Worm (Caenorhabditis elegans) whole organism, young adult: ENCODE measurements around the gene K02F3.9.

ENCODE experiments used
- B0035.1 ChIP-seq: sonication (generic microtip); optimal IDR thresholded peaks from 2 replicates; lab custom pipeline; 2016; ENCODE audit warnings: missing genetic modification characterization, mild to moderate bottlenecking, missing compliant biosample characterization, missing genotype, missing genetic modification reagents
- C06A6.2 ChIP-seq: fragments of 200-800 bp; sonication (Bioruptor generic); conservative IDR thresholded peaks from 2 replicates; pipeline ENCODE4 v1.3.6; 2022; ENCODE audit warnings: missing genetic modification characterization, missing compliant biosample characterization
- C17E4.6 ChIP-seq: fragments of 200-800 bp; sonication (Bioruptor generic); IDR thresholded peaks from 2 replicates; pipeline ENCODE4 v1.3.6; 2022; ENCODE audit warnings: missing genetic modification reagents, missing genetic modification characterization, missing compliant biosample characterization
- F10E7.11 ChIP-seq: sonication (generic microtip); optimal IDR thresholded peaks from 2 replicates; lab custom pipeline; 2017; ENCODE audit warnings: mild to moderate bottlenecking, missing genetic modification characterization, moderate library complexity, missing compliant biosample characterization
- F39B2.1 ChIP-seq: fragments of 200-800 bp; sonication (Bioruptor generic); IDR thresholded peaks from 2 replicates; pipeline ENCODE4 v1.3.6; 2022; ENCODE audit warnings: missing genetic modification reagents, missing genetic modification characterization, missing compliant biosample characterization
- K12H6.12 ChIP-seq: fragments of 200-800 bp; sonication (Bioruptor generic); optimal IDR thresholded peaks from 2 replicates; lab custom pipeline; 2018; ENCODE audit warnings: mild to moderate bottlenecking, missing genetic modification characterization, missing compliant biosample characterization
- T26A5.8 ChIP-seq: sonication (generic microtip); optimal IDR thresholded peaks from 2 replicates; lab custom pipeline; 2016; ENCODE audit warnings: missing genetic modification characterization, missing compliant biosample characterization
- Y53G8AR.9 ChIP-seq: fragments of 200-800 bp; sonication (Bioruptor generic); conservative IDR thresholded peaks from 2 replicates; pipeline ENCODE4 v1.3.6; 2022; ENCODE audit warnings: missing genetic modification reagents, missing genetic modification characterization, missing compliant biosample characterization
- Y56A3A.18 ChIP-seq: fragments of 200-800 bp; sonication (Bioruptor generic); IDR thresholded peaks from 2 replicates; pipeline ENCODE4 v1.3.6; 2022; ENCODE audit warnings: missing genetic modification reagents, missing genetic modification characterization, missing compliant biosample characterization
- akir-1 ChIP-seq: fragments of 200-800 bp; sonication (Bioruptor generic); optimal IDR thresholded peaks from 2 replicates; lab custom pipeline; 2018; ENCODE audit warnings: mild to moderate bottlenecking, missing genetic modification characterization, moderate library complexity, missing compliant biosample characterization
- aptf-2 ChIP-seq: fragments of 200-800 bp; sonication (Bioruptor generic); conservative IDR thresholded peaks from 2 replicates; pipeline ENCODE4 v1.3.6; 2022; ENCODE audit warnings: missing genetic modification reagents, missing genetic modification characterization, missing compliant biosample characterization
- athp-1 ChIP-seq: sonication (generic microtip); optimal IDR thresholded peaks from 2 replicates; lab custom pipeline; 2017; ENCODE audit warnings: mild to moderate bottlenecking, missing genetic modification characterization, missing compliant biosample characterization
- attf-5 ChIP-seq: fragments of 200-800 bp; sonication (Bioruptor generic); optimal IDR thresholded peaks from 2 replicates; lab custom pipeline; 2018; ENCODE audit warnings: mild to moderate bottlenecking, missing genetic modification characterization, missing compliant biosample characterization
- attf-6 ChIP-seq: fragments of 200-800 bp; sonication (Bioruptor generic); IDR thresholded peaks from 2 replicates; pipeline ENCODE4 v1.3.6; 2022; ENCODE audit warnings: missing genetic modification reagents, missing genetic modification characterization, missing compliant biosample characterization
- bed-2 ChIP-seq: fragments of 200-800 bp; sonication (Bioruptor generic); IDR thresholded peaks from 2 replicates; pipeline ENCODE4 v1.3.6; 2022; ENCODE audit warnings: missing genetic modification reagents, missing genetic modification characterization, missing compliant biosample characterization
- cebp-1 ChIP-seq, 2 experiments: fragments of 200-800 bp in 1 of 2; sonication (Bioruptor generic) in 1 of 2; sonication (generic microtip) in 1 of 2; IDR thresholded peaks in 1 of 2; optimal IDR thresholded peaks in 1 of 2; 2 replicates each; pipeline versions ENCODE4 v1.3.6 to Lab custom; 2017 to 2022; ENCODE audit warnings: missing compliant biosample characterization in 2 of 2, missing genetic modification characterization in 2 of 2, mild to moderate bottlenecking in 1 of 2, missing genetic modification reagents in 1 of 2, moderate library complexity in 1 of 2
- ceh-91 ChIP-seq: fragments of 200-800 bp; sonication (Bioruptor generic); IDR thresholded peaks from 2 replicates; pipeline ENCODE4 v1.3.6; 2022; ENCODE audit warnings: missing genetic modification reagents, missing genetic modification characterization, missing compliant biosample characterization
- efl-1 ChIP-seq: fragments of 150-350 bp; optimal IDR thresholded peaks from 2 replicates; lab custom pipeline; 2014; ENCODE audit warnings: missing biosample characterization, missing genetic modification reagents, missing genetic modification characterization
- egl-18 ChIP-seq: fragments of 200-800 bp; sonication (Bioruptor generic); IDR thresholded peaks from 2 replicates; pipeline ENCODE4 v1.3.6; 2022; ENCODE audit warnings: missing genetic modification reagents, missing genetic modification characterization, missing compliant biosample characterization
- ekl-4 ChIP-seq: fragments of 200-800 bp; sonication (Bioruptor generic); IDR thresholded peaks from 2 replicates; pipeline ENCODE4 v1.3.6; 2022; ENCODE audit warnings: missing genetic modification reagents, missing genetic modification characterization, missing compliant biosample characterization
- hlh-12 ChIP-seq: sonication (generic microtip); optimal IDR thresholded peaks from 2 replicates; lab custom pipeline; 2016; ENCODE audit warnings: missing genetic modification characterization, missing compliant biosample characterization
- hmg-1.2 ChIP-seq: fragments of 200-800 bp; sonication (Bioruptor generic); IDR thresholded peaks from 2 replicates; pipeline ENCODE4 v1.3.6; 2022; ENCODE audit warnings: missing genetic modification reagents, missing genetic modification characterization, missing compliant biosample characterization
- hrde-1 ChIP-seq: sonication (generic microtip); optimal IDR thresholded peaks from 2 replicates; lab custom pipeline; 2016; ENCODE audit warnings: missing genetic modification characterization, mild to moderate bottlenecking, missing compliant biosample characterization, moderate library complexity, missing genotype, missing genetic modification reagents, borderline replicate concordance
- lir-1 ChIP-seq: fragments of 200-800 bp; sonication (Bioruptor generic); conservative IDR thresholded peaks from 2 replicates; pipeline ENCODE4 v1.3.6; 2022; ENCODE audit warnings: missing genetic modification reagents, missing genetic modification characterization, missing compliant biosample characterization
- madf-3 ChIP-seq: fragments of 200-800 bp; sonication (Bioruptor generic); IDR thresholded peaks from 2 replicates; pipeline ENCODE4 v1.3.6; 2022; ENCODE audit warnings: missing genetic modification reagents, missing genetic modification characterization, missing compliant biosample characterization
- madf-6 ChIP-seq: fragments of 200-800 bp; sonication (Bioruptor generic); IDR thresholded peaks from 2 replicates; pipeline ENCODE4 v1.3.6; 2022; ENCODE audit warnings: missing genetic modification reagents, missing genetic modification characterization, missing compliant biosample characterization
- madf-8 ChIP-seq: fragments of 200-800 bp; sonication (Bioruptor generic); conservative IDR thresholded peaks from 2 replicates; pipeline ENCODE4 v1.3.6; 2022; ENCODE audit warnings: missing genetic modification reagents, missing genetic modification characterization, missing compliant biosample characterization
- mxl-1 ChIP-seq: sonication (generic microtip); optimal IDR thresholded peaks from 2 replicates; lab custom pipeline; 2016; ENCODE audit warnings: missing genetic modification characterization, missing compliant biosample characterization
- nfya-2 ChIP-seq: fragments of 200-800 bp; sonication (Bioruptor generic); IDR thresholded peaks from 2 replicates; pipeline ENCODE4 v1.3.6; 2022; ENCODE audit warnings: missing genetic modification reagents, missing genetic modification characterization, missing compliant biosample characterization
- nhr-27 ChIP-seq: fragments of 200-800 bp; sonication (Bioruptor generic); optimal IDR thresholded peaks from 2 replicates; lab custom pipeline; 2018; ENCODE audit warnings: mild to moderate bottlenecking, missing genetic modification characterization, moderate library complexity, missing compliant biosample characterization
- nhr-90 ChIP-seq: sonication (generic microtip); optimal IDR thresholded peaks from 2 replicates; lab custom pipeline; 2016; ENCODE audit warnings: missing genotype, mild to moderate bottlenecking, missing genetic modification characterization, missing compliant biosample characterization
- rpc-1 ChIP-seq, 2 experiments: fragments of 150-350 bp in 1 of 2; sonication (generic microtip) in 1 of 2; optimal IDR thresholded peaks; 2 replicates each; lab custom pipeline; 2014 to 2018; ENCODE audit warnings: missing biosample characterization in 1 of 2, missing genetic modification characterization in 1 of 2, missing genetic modification reagents in 1 of 2, missing genotype in 1 of 2
- sdz-38 ChIP-seq: sonication (generic microtip); optimal IDR thresholded peaks from 2 replicates; lab custom pipeline; 2016; ENCODE audit warnings: missing genotype, missing genetic modification characterization, missing compliant biosample characterization
- tbx-9 ChIP-seq: sonication (generic microtip); optimal IDR thresholded peaks from 2 replicates; lab custom pipeline; 2016; ENCODE audit warnings: borderline replicate concordance, missing genetic modification characterization, inconsistent platforms, missing compliant biosample characterization
- unc-130 ChIP-seq: sonication (generic microtip); optimal IDR thresholded peaks from 2 replicates; lab custom pipeline; 2016; ENCODE audit warnings: missing genetic modification reagents, missing genetic modification characterization, missing compliant biosample characterization
- zfh-2 ChIP-seq: fragments of 200-800 bp; sonication (Bioruptor generic); conservative IDR thresholded peaks from 2 replicates; pipeline ENCODE4 v1.3.6; 2022; ENCODE audit warnings: missing genetic modification reagents, missing genetic modification characterization, missing compliant biosample characterization
- zim-3 ChIP-seq: sonication (generic microtip); optimal IDR thresholded peaks from 2 replicates; lab custom pipeline; 2017; ENCODE audit warnings: mild to moderate bottlenecking, missing genetic modification characterization, moderate library complexity, missing compliant biosample characterization
- ztf-25 ChIP-seq: fragments of 200-800 bp; sonication (Bioruptor generic); IDR thresholded peaks from 2 replicates; pipeline ENCODE4 v1.3.6; 2022; ENCODE audit warnings: missing genetic modification reagents, missing genetic modification characterization, missing compliant biosample characterization
- ztf-28 ChIP-seq: fragments of 200-800 bp; sonication (Bioruptor generic); IDR thresholded peaks from 2 replicates; pipeline ENCODE4 v1.3.6; 2022; ENCODE audit warnings: missing genetic modification reagents, missing genetic modification characterization, missing compliant biosample characterization
- ztf-3 ChIP-seq: fragments of 200-800 bp; sonication (Bioruptor generic); optimal IDR thresholded peaks from 2 replicates; lab custom pipeline; 2018; ENCODE audit warnings: mild to moderate bottlenecking, missing genetic modification characterization, missing compliant biosample characterization

The K02F3.9 gene

ce11 chrIII:887874-888299 is 46.7 kb upstream of the K02F3.9 start (continued):
- peak; percentile 88 for TF ChIP-seq hmg-1.2 (GFP tag; lab: Robert Waterston, UW)
- no peak for TF ChIP-seq C06A6.2 (GFP tag; lab: Robert Waterston, UW)
- TF ChIP-seq sdz-38 (tag; lab: Kevin White, UChicago), result no peak
- no peak for TF ChIP-seq aptf-2 (GFP tag; lab: Robert Waterston, UW)
- TF ChIP-seq nhr-27 (tag; lab: Kevin White, UChicago), result no peak
- TF ChIP-seq bed-2 (GFP tag; lab: Robert Waterston, UW), result no peak
- no peak for TF ChIP-seq Y56A3A.18 (GFP tag; lab: Robert Waterston, UW)
- TF ChIP-seq akir-1 (GFP tag; lab: Kevin White, UChicago), result no peak
- no peak for TF ChIP-seq F10E7.11 (tag; lab: Kevin White, UChicago)
- no peak for TF ChIP-seq B0035.1 (tag; lab: Kevin White, UChicago)
- TF ChIP-seq nfya-2 (GFP tag; lab: Robert Waterston, UW), result no peak
- no peak for TF ChIP-seq attf-6 (GFP tag; lab: Robert Waterston, UW)
- TF ChIP-seq T26A5.8 (tag; lab: Kevin White, UChicago), result no peak
- TF ChIP-seq zfh-2 (GFP tag; lab: Robert Waterston, UW), result peak; percentile 93
- TF ChIP-seq egl-18, result no peak
- no peak for TF ChIP-seq F39B2.1 (GFP tag; lab: Robert Waterston, UW)
- TF ChIP-seq hrde-1 (tag; lab: Kevin White, UChicago), result no peak
- no peak for TF ChIP-seq efl-1 (GFP tag; lab: Kevin White, UChicago)
- no peak for TF ChIP-seq ztf-28 (GFP tag; lab: Robert Waterston, UW)
- TF ChIP-seq K12H6.12 (tag; lab: Kevin White, UChicago), result peak; percentile 77
- TF ChIP-seq madf-3 (GFP tag; lab: Robert Waterston, UW), result no peak
- TF ChIP-seq madf-8 (GFP tag; lab: Robert Waterston, UW), result no peak
- no peak for TF ChIP-seq athp-1 (tag; lab: Kevin White, UChicago)
- TF ChIP-seq unc-130 (GFP tag; lab: Kevin White, UChicago), result no peak
- peak; percentile 9 for TF ChIP-seq nhr-90 (tag; lab: Kevin White, UChicago)
- TF ChIP-seq mxl-1 (tag; lab: Kevin White, UChicago), result no peak
- no peak for TF ChIP-seq ztf-3 (GFP tag; lab: Kevin White, UChicago)
- 0 out of 2 replicates have a peak, but pooled peaks have one; percentile 30 for TF ChIP-seq Y53G8AR.9 (GFP tag; lab: Robert Waterston, UW)
- no peak for TF ChIP-seq madf-6
- TF ChIP-seq attf-5 (GFP tag; lab: Kevin White, UChicago), result peak; percentile 83
- TF ChIP-seq lir-1 (GFP tag; lab: Robert Waterston, UW), result no peak
- TF ChIP-seq ztf-25 (GFP tag; lab: Robert Waterston, UW), result no peak
- TF ChIP-seq ekl-4 (GFP tag; lab: Robert Waterston, UW), result peak; percentile 57; the same call in 1 of the 2 replicates
- TF ChIP-seq tbx-9 (tag; lab: Kevin White, UChicago), result no peak
- TF ChIP-seq zim-3 (tag; lab: Kevin White, UChicago), result no peak
- no peak for TF ChIP-seq rpc-1 (optimal IDR thresholded peaks at IDR 0.05; lab: Kevin White, UChicago)
- TF ChIP-seq rpc-1 (tag; optimal IDR thresholded peaks at IDR 0.05; lab: Kevin White, UChicago), result no peak
- TF ChIP-seq C17E4.6 (GFP tag; lab: Robert Waterston, UW), result no peak
- TF ChIP-seq ceh-91 (GFP tag; lab: Robert Waterston, UW), result no peak
- no peak for TF ChIP-seq cebp-1 (GFP tag; IDR thresholded peaks at IDR 0.05; lab: Robert Waterston, UW)
- peak; percentile 76 for TF ChIP-seq cebp-1 (tag; optimal IDR thresholded peaks at IDR 0.05; lab: Kevin White, UChicago)
- no peak for TF ChIP-seq hlh-12 (tag; lab: Kevin White, UChicago)
